Worm (Caenorhabditis elegans) whole organism, L4 larva: ENCODE results near the gene vps-35.

Source experiments
- F26F4.8 ChIP-seq: fragments of 200-800 bp; sonication (Bioruptor generic); conservative IDR thresholded peaks from 2 replicates; pipeline ENCODE4 v1.3.6; 2022; ENCODE audit warnings: missing genetic modification characterization, missing compliant biosample characterization
- F37D6.2 ChIP-seq: sonication (generic microtip); optimal IDR thresholded peaks from 2 replicates; lab custom pipeline; 2016; ENCODE audit warnings: mild to moderate bottlenecking, missing genetic modification characterization, missing compliant biosample characterization
- F44E2.7 ChIP-seq: fragments of 200-800 bp; sonication (Bioruptor generic); IDR thresholded peaks from 2 replicates; pipeline ENCODE4 v2.1.2; 2022; ENCODE audit warnings: missing genetic modification characterization, missing compliant biosample characterization
- F49E8.2 ChIP-seq: sonication (generic microtip); optimal IDR thresholded peaks from 2 replicates; lab custom pipeline; 2016; ENCODE audit warnings: missing compliant biosample characterization, mild to moderate bottlenecking, missing genetic modification characterization, borderline replicate concordance
- R02D3.7 ChIP-seq: fragments of 150-350 bp; sonication (generic microtip); optimal IDR thresholded peaks from 3 replicates; lab custom pipeline; 2014; ENCODE audit warnings: missing biosample characterization, missing genetic modification characterization
- T20F7.1 ChIP-seq: fragments of 200-800 bp; sonication (Bioruptor generic); optimal IDR thresholded peaks from 2 replicates; lab custom pipeline; 2018; ENCODE audit warnings: mild to moderate bottlenecking, missing genetic modification characterization, missing compliant biosample characterization
- T26A8.4 ChIP-seq: fragments of 200-800 bp; sonication (Bioruptor generic); IDR thresholded peaks from 2 replicates; pipeline ENCODE4 v1.3.6; 2022; ENCODE audit warnings: missing genetic modification characterization, missing compliant biosample characterization
- Y48G9A.11 ChIP-seq: fragments of 200-800 bp; sonication (Bioruptor generic); IDR thresholded peaks from 2 replicates; pipeline ENCODE4 v1.3.6; 2022; ENCODE audit warnings: missing genetic modification reagents, missing genetic modification characterization, missing compliant biosample characterization
- Y5F2A.4 ChIP-seq: fragments of 200-800 bp; sonication (Bioruptor generic); optimal IDR thresholded peaks from 2 replicates; lab custom pipeline; 2018; ENCODE audit warnings: mild to moderate bottlenecking, missing genetic modification characterization, missing compliant biosample characterization
- ZK337.2 ChIP-seq: fragments of 200-800 bp; sonication (Bioruptor generic); IDR thresholded peaks from 2 replicates; pipeline ENCODE4 v1.3.6; 2022; ENCODE audit warnings: missing genetic modification reagents, missing genetic modification characterization, missing compliant biosample characterization
- aha-1 ChIP-seq: fragments of 150-350 bp; peaks from one replicate; lab custom pipeline; 2014; ENCODE audit warnings: missing biosample characterization, missing genetic modification characterization
- attf-4 ChIP-seq: sonication (generic microtip); optimal IDR thresholded peaks from 3 replicates; lab custom pipeline; 2017; ENCODE audit warnings: missing biosample characterization, missing genetic modification characterization
- ceh-20 ChIP-seq: fragments of 200-800 bp; sonication (Bioruptor generic); IDR thresholded peaks from 2 replicates; pipeline ENCODE4 v1.3.6; 2022; ENCODE audit warnings: missing genetic modification reagents, missing genetic modification characterization, missing compliant biosample characterization
- ceh-32 ChIP-seq: sonication (generic microtip); optimal IDR thresholded peaks from 2 replicates; lab custom pipeline; 2016; ENCODE audit warnings: mild to moderate bottlenecking, missing genetic modification characterization, missing compliant biosample characterization; ENCODE audit not compliant: poor library complexity
- ceh-62 ChIP-seq: sonication (generic microtip); optimal IDR thresholded peaks from 2 replicates; lab custom pipeline; 2017; ENCODE audit warnings: missing biosample characterization, missing genetic modification characterization
- ces-1 ChIP-seq: fragments of 150-350 bp; sonication (generic microtip); optimal IDR thresholded peaks from 4 replicates; lab custom pipeline; 2014; ENCODE audit warnings: missing biosample characterization, missing genetic modification reagents, missing genetic modification characterization
- ctbp-1 ChIP-seq: fragments of 200-800 bp; sonication (Bioruptor generic); IDR thresholded peaks from 2 replicates; pipeline ENCODE4 v1.3.6; 2022; ENCODE audit warnings: missing genetic modification reagents, missing genetic modification characterization, missing compliant biosample characterization
- daf-12 ChIP-seq: fragments of 150-350 bp; optimal IDR thresholded peaks from 2 replicates; lab custom pipeline; 2014; ENCODE audit warnings: missing biosample characterization, missing genetic modification reagents, missing genetic modification characterization
- dmd-9 ChIP-seq: fragments of 200-800 bp; sonication (Bioruptor generic); IDR thresholded peaks from 2 replicates; pipeline ENCODE4 v1.3.6; 2022; ENCODE audit warnings: missing genetic modification reagents, missing genetic modification characterization, missing compliant biosample characterization
- dpl-1 ChIP-seq: fragments of 150-350 bp; optimal IDR thresholded peaks from 2 replicates; lab custom pipeline; 2014; ENCODE audit warnings: missing biosample characterization, missing genetic modification reagents, missing genetic modification characterization
- dve-1 ChIP-seq: sonication (generic microtip); optimal IDR thresholded peaks from 2 replicates; lab custom pipeline; 2017; ENCODE audit warnings: antibody characterized with exemption, mild to moderate bottlenecking, missing genetic modification characterization, missing compliant biosample characterization; ENCODE audit not compliant: insufficient read depth
- fkh-10 ChIP-seq: fragments of 150-350 bp; optimal IDR thresholded peaks from 2 replicates; lab custom pipeline; 2014; ENCODE audit warnings: missing biosample characterization, missing genetic modification reagents, missing genetic modification characterization
- fos-1 ChIP-seq: fragments of 150-350 bp; optimal IDR thresholded peaks from 2 replicates; lab custom pipeline; 2014; ENCODE audit warnings: missing biosample characterization, missing genetic modification characterization
- hif-1 ChIP-seq, 2 experiments: sonication (generic microtip); optimal IDR thresholded peaks; 2 replicates each; lab custom pipeline; 2016 to 2017; ENCODE audit warnings: missing compliant biosample characterization in 2 of 2, missing genetic modification characterization in 2 of 2, missing genetic modification reagents in 2 of 2, missing genotype in 2 of 2, mild to moderate bottlenecking in 1 of 2
- hlh-30 ChIP-seq: sonication (generic microtip); optimal IDR thresholded peaks from 2 replicates; lab custom pipeline; 2017; ENCODE audit warnings: antibody characterized with exemption, mild to moderate bottlenecking, missing genetic modification characterization, missing compliant biosample characterization; ENCODE audit not compliant: insufficient read depth
- hmg-1.1 ChIP-seq: fragments of 200-800 bp; sonication (Bioruptor generic); IDR thresholded peaks from 2 replicates; pipeline ENCODE4 v1.3.6; 2022; ENCODE audit warnings: missing genetic modification reagents, missing genetic modification characterization, missing compliant biosample characterization
- jun-1 ChIP-seq: fragments of 150-350 bp; optimal IDR thresholded peaks from 2 replicates; lab custom pipeline; 2014; ENCODE audit warnings: missing biosample characterization, missing genetic modification reagents, missing genetic modification characterization
- lin-13 ChIP-seq: fragments of 150-350 bp; optimal IDR thresholded peaks from 2 replicates; lab custom pipeline; 2014; ENCODE audit warnings: missing biosample characterization, missing genetic modification reagents, missing genetic modification characterization
- lin-15B ChIP-seq: fragments of 150-350 bp; sonication (generic microtip); optimal IDR thresholded peaks from 3 replicates; lab custom pipeline; 2014; ENCODE audit warnings: missing biosample characterization, missing genetic modification characterization
- lin-38 ChIP-seq: fragments of 200-800 bp; sonication (Bioruptor generic); IDR thresholded peaks from 2 replicates; pipeline ENCODE4 v1.3.6; 2022; ENCODE audit warnings: missing genetic modification reagents, missing genetic modification characterization, missing compliant biosample characterization
- lin-39 ChIP-seq: fragments of 150-350 bp; optimal IDR thresholded peaks from 2 replicates; lab custom pipeline; 2014; ENCODE audit warnings: missing biosample characterization, missing genetic modification reagents, missing genetic modification characterization
- lsy-2 ChIP-seq, 2 experiments: fragments of 150-350 bp in 1 of 2; sonication (generic microtip) in 1 of 2; optimal IDR thresholded peaks; 2 replicates each; lab custom pipeline; 2014 to 2017; ENCODE audit warnings: missing biosample characterization in 2 of 2, missing genetic modification characterization in 2 of 2
- mdl-1 ChIP-seq, 2 experiments: fragments of 150-350 bp in 1 of 2; sonication (generic microtip) in 1 of 2; optimal IDR thresholded peaks; 2 replicates each; lab custom pipeline; 2014 to 2017; ENCODE audit warnings: missing biosample characterization in 2 of 2, missing genetic modification characterization in 2 of 2
- mep-1 ChIP-seq: fragments of 150-350 bp; sonication (generic microtip); optimal IDR thresholded peaks from 3 replicates; lab custom pipeline; 2014; ENCODE audit warnings: missing biosample characterization, missing genetic modification characterization
- mes-2 ChIP-seq: sonication (generic microtip); optimal IDR thresholded peaks from 2 replicates; lab custom pipeline; 2016; ENCODE audit warnings: missing genotype, mild to moderate bottlenecking, missing genetic modification characterization, missing compliant biosample characterization; ENCODE audit not compliant: poor library complexity, severe bottlenecking
- mxl-2 ChIP-seq: fragments of 200-800 bp; sonication (Bioruptor generic); conservative IDR thresholded peaks from 2 replicates; pipeline ENCODE4 v1.3.6; 2022; ENCODE audit warnings: missing genetic modification reagents, missing genetic modification characterization, missing compliant biosample characterization
- nhr-10 ChIP-seq: fragments of 150-350 bp; optimal IDR thresholded peaks from 2 replicates; lab custom pipeline; 2014; ENCODE audit warnings: missing biosample characterization, missing genetic modification characterization
- nhr-11 ChIP-seq: fragments of 150-350 bp; optimal IDR thresholded peaks from 2 replicates; lab custom pipeline; 2014; ENCODE audit warnings: missing biosample characterization, missing genetic modification characterization
- nhr-25 ChIP-seq: sonication (generic microtip); optimal IDR thresholded peaks from 2 replicates; lab custom pipeline; 2017; ENCODE audit warnings: missing genetic modification characterization, mild to moderate bottlenecking, missing compliant biosample characterization, antibody characterized with exemption, moderate library complexity, borderline replicate concordance; ENCODE audit not compliant: insufficient read depth
- nhr-28 ChIP-seq: fragments of 150-350 bp; optimal IDR thresholded peaks from 2 replicates; lab custom pipeline; 2014; ENCODE audit warnings: missing biosample characterization, missing genetic modification characterization
- pha-4 ChIP-seq, 2 experiments: fragments of 150-350 bp in 1 of 2; fragments of 200-800 bp in 1 of 2; sonication (Bioruptor generic) in 1 of 2; IDR thresholded peaks in 1 of 2; optimal IDR thresholded peaks in 1 of 2; 2 replicates each; pipeline versions ENCODE4 v1.3.6 to Lab custom; 2014 to 2022; ENCODE audit warnings: missing genetic modification characterization in 2 of 2, missing genetic modification reagents in 2 of 2, missing biosample characterization in 1 of 2, missing compliant biosample characterization in 1 of 2
- sdz-12 ChIP-seq: fragments of 200-800 bp; sonication (Bioruptor generic); optimal IDR thresholded peaks from 2 replicates; lab custom pipeline; 2018; ENCODE audit warnings: mild to moderate bottlenecking, missing genetic modification characterization, missing compliant biosample characterization
- set-16 ChIP-seq: fragments of 200-800 bp; sonication (Bioruptor generic); IDR thresholded peaks from 2 replicates; pipeline ENCODE4 v1.3.6; 2022; ENCODE audit warnings: missing genetic modification reagents, missing genetic modification characterization, missing compliant biosample characterization
- tag-97 ChIP-seq: fragments of 200-800 bp; sonication (Bioruptor generic); IDR thresholded peaks from 2 replicates; pipeline ENCODE4 v1.3.6; 2022; ENCODE audit warnings: missing genetic modification characterization, missing compliant biosample characterization
- unc-39 ChIP-seq: sonication (generic microtip); optimal IDR thresholded peaks from 2 replicates; lab custom pipeline; 2017; ENCODE audit warnings: missing biosample characterization, missing genetic modification characterization
- vab-7 ChIP-seq: fragments of 200-800 bp; sonication (Bioruptor generic); IDR thresholded peaks from 2 replicates; pipeline ENCODE4 v1.3.6; 2022; ENCODE audit warnings: missing genetic modification reagents, missing genetic modification characterization, missing compliant biosample characterization
- zfp-2 ChIP-seq: sonication (generic microtip); optimal IDR thresholded peaks from 2 replicates; lab custom pipeline; 2016; ENCODE audit warnings: mild to moderate bottlenecking, missing genetic modification characterization, missing compliant biosample characterization
- zip-11 ChIP-seq: fragments of 200-800 bp; sonication (Bioruptor generic); IDR thresholded peaks from 2 replicates; pipeline ENCODE4 v1.3.6; 2022; ENCODE audit warnings: missing genetic modification characterization, missing compliant biosample characterization

vps-35 gene

ce11 chrII:5873564-5874070 is 34.0 kb upstream of the vps-35 start, which contains the start of gene tex-2 (continued):
- TF ChIP-seq Y48G9A.11 (GFP tag; lab: Robert Waterston, UW) (no peak), fkh-10 (peak; percentile 43), nhr-11 (tag; lab: Kevin White, UChicago) (no peak), tag-97 (GFP tag; lab: Robert Waterston, UW) (no peak), vab-7 (GFP tag; lab: Robert Waterston, UW) (no peak), ceh-20 (GFP tag; lab: Robert Waterston, UW) (no peak), hmg-1.1 (GFP tag; lab: Robert Waterston, UW) (0 out of 2 replicates have a peak, but pooled peaks have one; percentile 8), dmd-9 (GFP tag; lab: Robert Waterston, UW) (no peak), ceh-62 (tag; lab: Kevin White, UChicago) (no peak), lin-39 (tag; lab: Kevin White, UChicago) (no peak), dpl-1 (peak; percentile 2), nhr-25 (tag; lab: Kevin White, UChicago) (no peak), ctbp-1 (no peak), unc-39 (tag; lab: Kevin White, UChicago) (no peak), hlh-30 (tag; lab: Kevin White, UChicago) (peak; percentile 19), zip-11 (GFP tag; lab: Robert Waterston, UW) (no peak), mep-1 (tag; lab: Kevin White, UChicago) (peak; percentile 53), mes-2 (tag; lab: Kevin White, UChicago) (peak; percentile 71), set-16 (GFP tag; lab: Robert Waterston, UW) (no peak), T26A8.4 (no peak), hif-1 (tag; optimal IDR thresholded peaks at IDR 0.05; lab: Kevin White, UChicago) (peak in 1 of 2 experiments; percentile 14), nhr-10 (tag; lab: Kevin White, UChicago) (no peak), lsy-2 (tag; optimal IDR thresholded peaks at IDR 0.05; lab: Kevin White, UChicago) (peak in 1 of 2 experiments; percentile 30), R02D3.7 (tag; lab: Kevin White, UChicago) (no peak), lin-13 (peak; percentile 10), F44E2.7 (GFP tag; lab: Robert Waterston, UW) (no peak), dve-1 (tag; lab: Kevin White, UChicago) (peak; percentile 86), T20F7.1 (GFP tag; lab: Kevin White, UChicago) (peak; percentile 68), zfp-2 (tag; lab: Kevin White, UChicago) (no peak), mxl-2 (GFP tag; lab: Robert Waterston, UW) (no peak), nhr-28 (peak; percentile 90), F26F4.8 (no peak), lin-38 (GFP tag; lab: Robert Waterston, UW) (peak; percentile 88), mdl-1 (tag; optimal IDR thresholded peaks at IDR 0.05; lab: Kevin White, UChicago) (peak in 1 of 2 experiments; percentile 24)

- no peak for TF ChIP-seq lin-15B (tag; lab: Kevin White, UChicago)
- TF ChIP-seq sdz-12, result no peak
- TF ChIP-seq aha-1 (tag; lab: Kevin White, UChicago), result peak; percentile 75
- TF ChIP-seq dve-1 (tag; lab: Kevin White, UChicago), result peak; percentile 54
- TF ChIP-seq F37D6.2, result no peak
- TF ChIP-seq F26F4.8, result no peak
- TF ChIP-seq ceh-32 (tag; lab: Kevin White, UChicago), result no peak
- TF ChIP-seq ZK337.2 (GFP tag; lab: Robert Waterston, UW), result no peak
- TF ChIP-seq tag-97 (GFP tag; lab: Robert Waterston, UW), result no peak
- no peak for TF ChIP-seq ces-1 (GFP tag; lab: Kevin White, UChicago)
- TF ChIP-seq attf-4 (tag; lab: Kevin White, UChicago), result no peak
- peak; percentile 88 for TF ChIP-seq hlh-30 (tag; lab: Kevin White, UChicago)
- no peak for TF ChIP-seq daf-12 (tag; lab: Kevin White, UChicago)
- TF ChIP-seq jun-1 (tag; lab: Kevin White, UChicago), result no peak
- no peak for TF ChIP-seq F49E8.2 (tag; lab: Kevin White, UChicago)
- no peak for TF ChIP-seq fos-1
- TF ChIP-seq Y5F2A.4 (GFP tag; lab: Kevin White, UChicago), result no peak
- no peak for TF ChIP-seq pha-4 (GFP tag; IDR thresholded peaks at IDR 0.05; lab: Robert Waterston, UW)
- peak; percentile 4 for TF ChIP-seq pha-4 (tag; optimal IDR thresholded peaks at IDR 0.05; lab: Kevin White, UChicago)
- peak in 1 of 2 experiments; percentile 11 for TF ChIP-seq lsy-2 (tag; optimal IDR thresholded peaks at IDR 0.05; lab: Kevin White, UChicago)
- TF ChIP-seq nhr-28, result peak; percentile 69
Observed at ce11 chrII:5874130-5874529, 33.5 kb upstream of the vps-35 start.
